Worm (Caenorhabditis elegans) whole organism, L1 larva: ENCODE results near the gene pas-1.

Source experiments
- F16B12.6 ChIP-seq: fragments of 150-350 bp; optimal IDR thresholded peaks from 2 replicates; lab custom pipeline; 2014; ENCODE audit warnings: missing biosample characterization, missing genetic modification characterization
- ama-1 ChIP-seq: fragments of 150-350 bp; optimal IDR thresholded peaks from 2 replicates; lab custom pipeline; 2014
- ces-1 ChIP-seq: fragments of 150-350 bp; optimal IDR thresholded peaks from 2 replicates; lab custom pipeline; 2014; ENCODE audit warnings: missing biosample characterization, missing genetic modification reagents, missing genetic modification characterization
- elt-3 ChIP-seq, 6 experiments: fragments of 150-350 bp in 1 of 6; sonication (generic microtip); optimal IDR thresholded peaks; 2 replicates each; lab custom pipeline; 2017 to 2018; ENCODE audit warnings: missing biosample characterization in 6 of 6, missing genetic modification characterization in 6 of 6, inconsistent platforms in 1 of 6
- grh-1 ChIP-seq: fragments of 200-800 bp; sonication (Bioruptor generic); IDR thresholded peaks from 2 replicates; pipeline ENCODE4 v1.3.6; 2022; ENCODE audit warnings: missing genetic modification reagents, missing genetic modification characterization, missing compliant biosample characterization
- lin-39 ChIP-seq: fragments of 150-350 bp; optimal IDR thresholded peaks from 2 replicates; lab custom pipeline; 2014; ENCODE audit warnings: missing biosample characterization, missing genetic modification reagents, missing genetic modification characterization
- lsy-2 ChIP-seq, 2 experiments: fragments of 150-350 bp; optimal IDR thresholded peaks; 2 replicates each; lab custom pipeline; 2014; ENCODE audit warnings: missing biosample characterization in 2 of 2, missing genetic modification characterization in 2 of 2
- nhr-76 ChIP-seq: sonication (generic microtip); optimal IDR thresholded peaks from 2 replicates; lab custom pipeline; 2017; ENCODE audit warnings: missing biosample characterization, missing genetic modification characterization
- unc-98 ChIP-seq: fragments of 200-800 bp; sonication (Bioruptor generic); IDR thresholded peaks from 2 replicates; pipeline ENCODE4 v1.3.6; 2022; ENCODE audit warnings: missing genetic modification characterization, missing compliant biosample characterization
- zip-4 ChIP-seq: fragments of 200-800 bp; sonication (Bioruptor generic); optimal IDR thresholded peaks from 2 replicates; lab custom pipeline; 2018; ENCODE audit warnings: mild to moderate bottlenecking, missing genetic modification characterization, moderate library complexity, missing compliant biosample characterization

- TF ChIP-seq unc-98 (GFP tag; lab: Robert Waterston, UW) (no peak), lin-39 (tag; lab: Kevin White, UChicago) (no peak), lsy-2 (tag; optimal IDR thresholded peaks at IDR 0.05; lab: Kevin White, UChicago) (no peak), zip-4 (GFP tag; lab: Kevin White, UChicago) (no peak), elt-3 (tag; optimal IDR thresholded peaks at IDR 0.05; lab: Kevin White, UChicago) (peak in 1 of 6 experiments; percentile 8), ces-1 (GFP tag; lab: Kevin White, UChicago) (no peak), ama-1 (lab: Kevin White, UChicago) (no peak), F16B12.6 (tag; lab: Kevin White, UChicago) (no peak), grh-1 (GFP tag; lab: Robert Waterston, UW) (no peak), nhr-76 (tag; lab: Kevin White, UChicago) (no peak)
Measured at ce11 chrV:14439236-14439635, 16.8 kb upstream of the pas-1 start.
